Fruit fly (Drosophila melanogaster): Measurements from ENCODE around the gene CG2217.

CG2217 gene

DNA sequence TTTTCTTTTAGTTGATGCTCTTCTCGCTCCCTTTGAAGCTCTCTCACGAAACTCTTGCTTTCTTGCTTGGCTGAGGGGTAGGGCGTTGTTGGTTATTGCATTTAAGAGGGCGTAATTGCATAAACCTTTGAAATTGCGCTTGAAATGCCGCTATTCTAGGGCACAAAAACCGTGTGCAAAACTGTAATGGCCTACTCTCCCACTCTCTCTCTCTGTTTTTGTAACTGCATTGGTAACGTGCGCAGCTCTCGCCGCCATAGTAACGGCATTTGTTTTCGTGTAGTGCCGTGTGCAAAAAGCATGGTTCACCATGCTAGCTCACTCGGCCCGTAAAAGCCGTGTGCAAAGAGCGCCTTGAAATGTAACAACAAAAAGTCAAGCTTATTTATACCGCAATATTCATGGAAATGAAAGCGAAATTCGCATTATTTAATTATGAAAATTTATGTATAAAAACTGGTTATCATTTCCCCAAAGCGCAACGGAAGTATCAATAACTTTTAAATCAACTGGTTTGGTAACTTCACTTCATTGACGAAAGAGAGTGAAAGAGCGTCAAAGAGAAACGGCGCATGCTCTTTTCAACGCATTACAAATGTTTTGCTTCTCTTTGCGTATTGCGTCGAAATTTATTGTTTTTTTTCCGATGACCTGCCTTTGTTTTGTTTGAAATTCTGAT lies 35.9 kb downstream of the CG2217 start (continued):
- TF ChIP-seq ash1 (GFP tag; optimal IDR thresholded peaks at IDR 0.05): no peak
- peak; percentile 23 for TF ChIP-seq CG6854 (GFP tag; optimal IDR thresholded peaks at IDR 0.05)
- TF ChIP-seq GATAe (GFP tag; conservative IDR thresholded peaks at IDR 0.05): no peak
- no peak for TF ChIP-seq H2.0 (GFP tag; IDR thresholded peaks at IDR 0.05)
- no peak for TF ChIP-seq CG6175 (GFP tag; IDR thresholded peaks at IDR 0.05)
- TF ChIP-seq BEAF-32 (GFP tag; optimal IDR thresholded peaks at IDR 0.05): no peak
- no peak for TF ChIP-seq CG9797 (GFP tag; optimal IDR thresholded peaks at IDR 0.05)
- TF ChIP-seq MTF-1 (GFP tag; optimal IDR thresholded peaks at IDR 0.05; ENCODE audit: borderline replicate concordance): peak; percentile 100
- no peak for TF ChIP-seq D19A (tag; optimal IDR thresholded peaks at IDR 0.05)
- no peak for TF ChIP-seq fd96Cb (tag; optimal IDR thresholded peaks at IDR 0.05)
- TF ChIP-seq HHEX (GFP tag; optimal IDR thresholded peaks at IDR 0.05): no peak
- peak in 1 of 2 experiments; percentile 37 for TF ChIP-seq Eip74EF (GFP tag; optimal IDR thresholded peaks at IDR 0.05)
- TF ChIP-seq dati (GFP tag; IDR thresholded peaks at IDR 0.05): no peak
- TF ChIP-seq sug (tag; optimal IDR thresholded peaks at IDR 0.05): no peak
- no peak for TF ChIP-seq pb (GFP tag; optimal IDR thresholded peaks at IDR 0.05)
- TF ChIP-seq ems (GFP tag; optimal IDR thresholded peaks at IDR 0.05): no peak
- TF ChIP-seq croc (GFP tag; conservative IDR thresholded peaks at IDR 0.05): no peak
- peak; percentile 66 for TF ChIP-seq Rfx (GFP tag; IDR thresholded peaks at IDR 0.05)
- no peak for TF ChIP-seq CG5953 (GFP tag; IDR thresholded peaks at IDR 0.05)
- no peak for TF ChIP-seq CG6654 (GFP tag; optimal IDR thresholded peaks at IDR 0.05)
- peak; percentile 39; the same call in 1 of the 3 replicates for TF ChIP-seq Dbx (GFP tag; IDR thresholded peaks at IDR 0.05)
- TF ChIP-seq sens (GFP tag): no peak
- TF ChIP-seq cato (GFP tag; optimal IDR thresholded peaks at IDR 0.05; ENCODE audit: borderline replicate concordance): no peak
- TF ChIP-seq CoRest (tag; optimal IDR thresholded peaks at IDR 0.05): peak; percentile 0
- no peak for TF ChIP-seq CG9727 (GFP tag; optimal IDR thresholded peaks at IDR 0.05)
- no peak for TF ChIP-seq CG31388 (GFP tag; optimal IDR thresholded peaks at IDR 0.05)
- no peak for TF ChIP-seq CG18764 (GFP tag; optimal IDR thresholded peaks at IDR 0.05)
- no peak for TF ChIP-seq ind (GFP tag; optimal IDR thresholded peaks at IDR 0.05)
- TF ChIP-seq C15 (GFP tag; IDR thresholded peaks at IDR 0.05): no peak
- TF ChIP-seq her (GFP tag; optimal IDR thresholded peaks at IDR 0.05): no peak
- TF ChIP-seq CG3726 (GFP tag; IDR thresholded peaks at IDR 0.05): no peak
- TF ChIP-seq Hr39 (optimal IDR thresholded peaks at IDR 0.05): no peak
- peak; percentile 23 for TF ChIP-seq HmgZ (tag; optimal IDR thresholded peaks at IDR 0.05)
- no peak for TF ChIP-seq gcm (GFP tag; optimal IDR thresholded peaks at IDR 0.05)
- no peak for TF ChIP-seq jing (GFP tag; optimal IDR thresholded peaks at IDR 0.05)
- no peak for TF ChIP-seq nau (GFP tag; optimal IDR thresholded peaks at IDR 0.05)
- 0 out of 2 replicates have a peak, but pooled peaks have one; percentile 29 for TF ChIP-seq hbn (GFP tag; IDR thresholded peaks at IDR 0.05; ENCODE audit: partially characterized antibody)
- TF ChIP-seq CG34376 (GFP tag; optimal IDR thresholded peaks at IDR 0.05): no peak
- TF ChIP-seq kni (GFP tag; optimal IDR thresholded peaks at IDR 0.05): peak; percentile 11
- no peak for TF ChIP-seq Tbp (GFP tag; optimal IDR thresholded peaks at IDR 0.05)
- peak; percentile 9 for TF ChIP-seq CG12769 (tag; optimal IDR thresholded peaks at IDR 0.05)
- no peak for TF ChIP-seq CG11560 (tag; IDR thresholded peaks at IDR 0.05)
- TF ChIP-seq prd (optimal IDR thresholded peaks at IDR 0.05): no peak
- TF ChIP-seq prd (GFP tag; IDR thresholded peaks at IDR 0.05): no peak
- no peak for TF ChIP-seq CG6765 (GFP tag; optimal IDR thresholded peaks at IDR 0.05)
- TF ChIP-seq pros (GFP tag; optimal IDR thresholded peaks at IDR 0.05): no peak
- TF ChIP-seq bsh (GFP tag; optimal IDR thresholded peaks at IDR 0.05): no peak
- no peak for TF ChIP-seq CG6272 (GFP tag; IDR thresholded peaks at IDR 0.05)
- TF ChIP-seq CG12155 (GFP tag; optimal IDR thresholded peaks at IDR 0.05): no peak
- no peak for TF ChIP-seq CG1647 (GFP tag; optimal IDR thresholded peaks at IDR 0.05)
- TF ChIP-seq CG6791 (GFP tag; IDR thresholded peaks at IDR 0.05; ENCODE audit: partially characterized antibody): no peak
